Fruit fly (Drosophila melanogaster) whole organism, adult: Measurements from ENCODE around the gene CG32066.

Source experiments
- CG11617 ChIP-seq: fragments of 200-800 bp; sonication (Bioruptor generic); optimal IDR thresholded peaks from 2 replicates; lab custom pipeline; 2017; ENCODE audit warnings: mild to moderate bottlenecking, missing biosample characterization, missing genetic modification reagents, missing genetic modification characterization
- CG12768 ChIP-seq: fragments of 200-800 bp; sonication (Bioruptor generic); optimal IDR thresholded peaks from 2 replicates; lab custom pipeline; 2017; ENCODE audit warnings: missing biosample characterization, missing genetic modification characterization, mild to moderate bottlenecking, moderate library complexity, missing genetic modification reagents
- CG14711 ChIP-seq: fragments of 200-800 bp; sonication (Bioruptor generic); optimal IDR thresholded peaks from 2 replicates; lab custom pipeline; 2018; ENCODE audit warnings: missing biosample characterization, mild to moderate bottlenecking, missing genetic modification characterization, moderate library complexity
- CG1620 ChIP-seq: fragments of 200-800 bp; sonication (Bioruptor generic); optimal IDR thresholded peaks from 2 replicates; lab custom pipeline; 2016; ENCODE audit warnings: missing biosample characterization, missing genetic modification characterization
- CG33017 ChIP-seq: fragments of 200-800 bp; sonication (Bioruptor generic); optimal IDR thresholded peaks from 2 replicates; lab custom pipeline; 2018; ENCODE audit warnings: missing biosample characterization, mild to moderate bottlenecking, missing genetic modification characterization, moderate library complexity
- CG5204 ChIP-seq: fragments of 200-800 bp; sonication (Bioruptor generic); optimal IDR thresholded peaks from 2 replicates; lab custom pipeline; 2016; ENCODE audit warnings: missing biosample characterization, missing genetic modification characterization
- CG7045 ChIP-seq: fragments of 200-800 bp; sonication (Bioruptor generic); optimal IDR thresholded peaks from 2 replicates; lab custom pipeline; 2017; ENCODE audit warnings: missing biosample characterization, mild to moderate bottlenecking, missing genetic modification characterization
- CG7101 ChIP-seq: fragments of 200-800 bp; sonication (Bioruptor generic); optimal IDR thresholded peaks from 2 replicates; lab custom pipeline; 2018; ENCODE audit warnings: missing biosample characterization, mild to moderate bottlenecking, missing genetic modification characterization, moderate library complexity
- Clk ChIP-seq: fragments of 200-800 bp; sonication (Bioruptor generic); optimal IDR thresholded peaks from 2 replicates; lab custom pipeline; 2017; ENCODE audit warnings: missing biosample characterization, missing genetic modification characterization
- Crg-1 ChIP-seq: fragments of 200-800 bp; sonication (Bioruptor generic); optimal IDR thresholded peaks from 2 replicates; lab custom pipeline; 2016; ENCODE audit warnings: missing biosample characterization, missing genetic modification characterization
- Hr96 ChIP-seq: fragments of 200-800 bp; sonication (Bioruptor generic); optimal IDR thresholded peaks from 2 replicates; lab custom pipeline; 2016; ENCODE audit warnings: missing biosample characterization, missing genetic modification characterization
- Mnt ChIP-seq: fragments of 200-800 bp; sonication (Bioruptor generic); optimal IDR thresholded peaks from 2 replicates; lab custom pipeline; 2016; ENCODE audit warnings: missing biosample characterization, mild to moderate bottlenecking, missing genetic modification characterization
- bab1 ChIP-seq: fragments of 200-800 bp; sonication (Bioruptor generic); optimal IDR thresholded peaks from 3 replicates; lab custom pipeline; 2019; ENCODE audit warnings: missing biosample characterization, mild to moderate bottlenecking, missing genetic modification characterization, moderate library complexity
- cic ChIP-seq: fragments of 200-800 bp; sonication (Bioruptor generic); optimal IDR thresholded peaks from 2 replicates; lab custom pipeline; 2017; ENCODE audit warnings: missing biosample characterization, mild to moderate bottlenecking, missing genetic modification characterization, moderate library complexity
- cnc ChIP-seq, 2 experiments: fragments of >200 bp; optimal IDR thresholded peaks; 2 replicates each; lab custom pipeline; 2017
- kay ChIP-seq: fragments of 200-800 bp; sonication (Bioruptor generic); peaks from one replicate; lab custom pipeline; 2016; ENCODE audit warnings: missing biosample characterization, missing genetic modification characterization, borderline replicate concordance
- ovo ChIP-seq: fragments of 200-800 bp; sonication (Bioruptor generic); optimal IDR thresholded peaks from 2 replicates; lab custom pipeline; 2016; ENCODE audit warnings: missing biosample characterization, missing genetic modification characterization
- pad ChIP-seq: fragments of 200-800 bp; sonication (Bioruptor generic); optimal IDR thresholded peaks from 3 replicates; lab custom pipeline; 2017; ENCODE audit warnings: missing biosample characterization, missing genetic modification characterization, mild to moderate bottlenecking, moderate library complexity, missing genetic modification reagents
- tj ChIP-seq: fragments of 200-800 bp; sonication (Bioruptor generic); optimal IDR thresholded peaks from 3 replicates; lab custom pipeline; 2017; ENCODE audit warnings: missing biosample characterization, mild to moderate bottlenecking, missing genetic modification characterization, moderate library complexity
- toe ChIP-seq: fragments of 200-800 bp; sonication (Bioruptor generic); optimal IDR thresholded peaks from 2 replicates; lab custom pipeline; 2016; ENCODE audit warnings: missing biosample characterization, missing genetic modification characterization

CG32066 gene

DNA sequence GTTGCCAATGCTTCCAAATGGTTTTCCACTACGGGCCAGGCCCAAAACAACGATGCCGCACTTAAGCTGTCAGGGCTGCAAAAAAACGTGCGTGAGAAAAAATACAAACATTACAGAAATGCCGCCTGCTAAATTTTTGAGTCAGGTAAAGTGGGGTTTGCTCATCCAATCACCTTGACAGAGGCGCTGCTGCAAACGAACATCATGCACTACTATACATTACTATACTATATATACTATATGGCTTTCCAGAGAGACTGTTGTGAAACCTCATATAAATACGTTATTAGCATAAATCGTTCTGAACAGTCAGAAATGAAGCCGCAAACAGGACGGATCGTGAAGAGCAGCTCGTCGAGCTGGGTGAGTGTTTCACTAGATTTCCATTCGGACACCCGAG, 17.6 kb downstream of the CG32066 start, which contains the start of gene CG14153:
TSS of gene CG14153 (plus strand) at position 301 of the 400 bp plus-strand sequence.
- TF ChIP-seq Crg-1 (no peak), CG5204 (GFP tag; lab: Kevin White, UChicago) (no peak), ovo (GFP tag; lab: Kevin White, UChicago) (no peak), CG7045 (GFP tag; lab: Kevin White, UChicago) (no peak), CG33017 (tag; lab: Kevin White, UChicago) (no peak), Hr96 (GFP tag; lab: Kevin White, UChicago) (no peak), CG14711 (no peak), cic (GFP tag; lab: Kevin White, UChicago) (no peak), CG11617 (GFP tag; lab: Kevin White, UChicago) (no peak), Mnt (no peak), cnc (optimal IDR thresholded peaks at IDR 0.05; lab: Kevin White, UChicago) (no peak), tj (GFP tag; lab: Kevin White, UChicago) (no peak), CG1620 (GFP tag; lab: Kevin White, UChicago) (no peak), Clk (GFP tag; lab: Kevin White, UChicago) (no peak), bab1 (no peak)

DNA sequence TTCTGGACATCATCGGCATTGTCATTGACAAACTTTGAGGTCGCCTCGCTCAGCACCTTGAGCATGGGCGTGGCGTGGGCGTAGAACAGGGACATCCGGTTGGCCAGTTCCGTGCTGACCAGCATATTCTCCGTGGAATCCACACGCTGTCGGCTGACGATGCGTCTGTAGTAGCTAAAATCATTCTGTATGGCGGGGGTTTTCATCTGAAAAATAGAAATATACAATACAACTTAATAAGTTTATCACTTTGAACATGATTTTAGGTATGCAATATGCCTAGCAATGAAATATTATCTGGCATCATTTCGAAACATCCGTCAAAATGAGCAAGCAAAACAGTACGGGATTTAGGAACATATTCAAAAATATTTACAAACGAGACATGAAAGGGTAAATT, 19.2 kb downstream of the CG32066 start, which contains the start of gene CG14154:
TSS of gene CG14154 (plus strand) at position 301 of the 400 bp plus-strand sequence.
- no peak for TF ChIP-seq CG5204 (GFP tag; lab: Kevin White, UChicago)
- TF ChIP-seq CG7045 (GFP tag; lab: Kevin White, UChicago), result no peak
- TF ChIP-seq toe (GFP tag; lab: Kevin White, UChicago), result no peak
- TF ChIP-seq CG11617 (GFP tag; lab: Kevin White, UChicago), result no peak
- no peak for TF ChIP-seq CG12768 (GFP tag; lab: Kevin White, UChicago)
- TF ChIP-seq CG33017 (tag; lab: Kevin White, UChicago), result no peak
- no peak for TF ChIP-seq cnc (optimal IDR thresholded peaks at IDR 0.05; lab: Kevin White, UChicago)
- no peak for TF ChIP-seq Clk (GFP tag; lab: Kevin White, UChicago)

DNA sequence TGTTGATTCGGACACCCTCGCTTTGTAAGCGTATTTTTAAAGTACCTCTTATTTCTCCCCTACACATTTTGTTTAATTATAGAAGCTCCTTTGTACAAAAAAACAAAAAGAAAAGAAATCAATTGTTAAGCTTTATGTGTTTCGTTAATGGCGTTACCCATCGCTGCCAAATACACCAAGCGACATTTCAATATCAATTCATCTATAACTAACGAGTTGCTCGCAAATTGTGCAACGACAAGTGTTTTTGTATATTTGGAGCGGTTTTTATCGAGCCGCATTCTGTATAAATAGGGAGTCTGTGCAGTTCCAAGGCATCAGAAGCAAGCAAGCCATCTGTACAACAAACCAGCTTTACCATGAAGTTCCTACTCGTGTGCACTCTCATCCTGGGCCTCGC, 21.4 kb downstream of the CG32066 start, which contains the start of gene CG18628:
TSS of gene CG18628 (plus strand) at position 301 of the 400 bp plus-strand sequence.
- TF ChIP-seq CG7101 (tag; lab: Kevin White, UChicago), result no peak
- TF ChIP-seq kay, result no peak
- TF ChIP-seq cnc (optimal IDR thresholded peaks at IDR 0.05; lab: Kevin White, UChicago), result no peak
- no peak for TF ChIP-seq CG7045 (GFP tag; lab: Kevin White, UChicago)
- TF ChIP-seq Crg-1, result no peak
- no peak for TF ChIP-seq ovo (GFP tag; lab: Kevin White, UChicago)
- TF ChIP-seq CG1620 (GFP tag; lab: Kevin White, UChicago), result no peak
- TF ChIP-seq Clk (GFP tag; lab: Kevin White, UChicago), result no peak
- TF ChIP-seq CG5204 (GFP tag; lab: Kevin White, UChicago), result no peak
- TF ChIP-seq Mnt, result no peak

DNA sequence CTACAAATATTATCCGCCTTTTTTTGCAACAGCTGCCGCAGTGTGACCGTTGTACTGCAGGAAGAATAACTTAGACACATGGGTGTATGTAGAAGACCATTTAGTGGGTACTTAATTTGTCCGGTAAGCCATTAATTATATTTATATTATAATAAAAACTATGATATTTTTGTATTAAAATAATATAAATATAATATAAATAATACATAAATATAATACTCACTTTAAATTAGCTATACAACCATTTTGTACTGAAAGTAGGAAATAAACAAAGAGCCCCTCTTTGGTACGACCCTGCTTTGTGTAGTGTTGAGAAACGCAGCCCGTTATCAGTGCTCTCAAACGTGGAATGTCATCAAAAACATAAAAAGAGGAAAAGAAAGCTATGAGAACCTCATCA, 23.0 kb downstream of the CG32066 start, which contains the start of gene Cnep1r2:
TSS of gene Cnep1r2 (plus strand) at position 328 of the 400 bp plus-strand sequence.
- peak; percentile 91 for TF ChIP-seq bab1
- TF ChIP-seq Hr96 (GFP tag; lab: Kevin White, UChicago), result no peak
- peak; percentile 81 for TF ChIP-seq CG1620 (GFP tag; lab: Kevin White, UChicago)
- peak; percentile 81 for TF ChIP-seq cic (GFP tag; lab: Kevin White, UChicago)
- peak; percentile 97 for TF ChIP-seq CG33017 (tag; lab: Kevin White, UChicago)
- TF ChIP-seq kay, result peak; percentile 39
- peak; percentile 89 for TF ChIP-seq toe (GFP tag; lab: Kevin White, UChicago)
- peak; percentile 77 for TF ChIP-seq Mnt
- TF ChIP-seq CG5204 (GFP tag; lab: Kevin White, UChicago), result no peak
- peak; percentile 84 for TF ChIP-seq Clk (GFP tag; lab: Kevin White, UChicago)
- peak; percentile 90 for TF ChIP-seq pad
- peak; percentile 96 for TF ChIP-seq ovo (GFP tag; lab: Kevin White, UChicago)
- TF ChIP-seq Crg-1, result peak; percentile 91
- peak; percentile 80 for TF ChIP-seq tj (GFP tag; lab: Kevin White, UChicago)
- TF ChIP-seq CG11617 (GFP tag; lab: Kevin White, UChicago), result peak; percentile 95
- TF ChIP-seq CG14711, result peak; percentile 93
- TF ChIP-seq CG12768 (GFP tag; lab: Kevin White, UChicago), result peak; percentile 95
- no peak for TF ChIP-seq cnc (optimal IDR thresholded peaks at IDR 0.05; lab: Kevin White, UChicago)
- peak; percentile 97 for TF ChIP-seq CG7045 (GFP tag; lab: Kevin White, UChicago)
- peak; percentile 98 for TF ChIP-seq CG7101 (tag; lab: Kevin White, UChicago)

DNA sequence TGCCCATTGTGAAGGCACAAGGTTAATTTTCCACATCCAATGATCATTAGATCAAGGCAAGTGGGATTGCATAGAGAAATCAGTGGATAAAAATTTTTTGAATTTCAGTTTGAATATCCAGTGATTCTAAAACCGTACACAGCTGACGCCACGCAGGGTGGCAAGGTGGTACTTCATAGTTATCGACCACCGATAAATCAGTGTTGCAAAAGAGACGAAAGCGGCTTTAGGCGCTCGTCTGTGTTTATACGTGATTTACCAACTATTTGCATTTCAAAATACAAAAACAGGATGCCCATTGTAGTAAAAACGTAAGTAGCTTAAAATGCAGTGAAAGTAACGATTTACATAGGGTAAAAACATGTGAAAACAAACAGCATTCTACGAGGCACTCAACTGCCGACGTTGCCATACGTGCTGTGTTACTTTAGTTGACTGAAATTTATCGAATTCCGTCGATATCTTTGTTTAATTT, 29.9 kb downstream of the CG32066 start, which contains the start of the genes CG42535, CG34001 and hay:
TSS of gene CG42535 (minus strand) at position 51 of the 475 bp plus-strand sequence.
TSS of gene CG34001 (plus strand) at position 195 of the 475 bp plus-strand sequence.
TSS of gene hay (plus strand) at position 195 of the 475 bp plus-strand sequence.
- TF ChIP-seq pad, result peak; percentile 16
- TF ChIP-seq CG14711, result peak; percentile 4
- TF ChIP-seq CG7045 (GFP tag; lab: Kevin White, UChicago), result no peak
- TF ChIP-seq Hr96 (GFP tag; lab: Kevin White, UChicago), result peak; percentile 1
- TF ChIP-seq bab1, result peak; percentile 24
- TF ChIP-seq CG7101 (tag; lab: Kevin White, UChicago), result peak; percentile 11
- no peak for TF ChIP-seq CG12768 (GFP tag; lab: Kevin White, UChicago)
- no peak for TF ChIP-seq CG11617 (GFP tag; lab: Kevin White, UChicago)

DNA sequence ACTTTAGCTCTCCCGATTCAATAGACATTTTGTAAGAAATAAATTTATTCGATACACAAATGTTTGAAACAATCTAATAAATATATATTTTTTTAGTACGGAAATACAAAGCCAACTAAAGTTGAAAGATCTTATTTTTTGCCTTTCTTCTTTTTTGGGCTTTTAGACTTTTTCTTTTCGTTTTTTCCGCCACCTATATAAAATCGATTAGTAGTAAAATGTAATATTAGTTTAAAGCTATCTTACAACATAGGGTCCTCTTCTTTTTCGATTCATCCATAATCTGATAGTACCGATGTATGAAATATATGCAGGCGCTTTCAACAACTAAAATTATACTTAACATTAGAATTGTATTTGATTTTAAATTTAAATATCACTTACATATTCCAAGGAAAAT, 30.8 kb downstream of the CG32066 start, which contains the start of gene CG42536:
TSS of gene CG42536 (minus strand) at position 101 of the 400 bp plus-strand sequence.
- TF ChIP-seq Crg-1, result no peak
- TF ChIP-seq kay, result peak; percentile 16
